Fruit fly (Drosophila melanogaster): Measurements from ENCODE around the gene nullo.

nullo gene

dm6 chrX:7082407-7082806 lies 33.1 kb downstream of the nullo start:
- TF ChIP-seq Dll (optimal IDR thresholded peaks at IDR 0.05) (no peak), psq (optimal IDR thresholded peaks at IDR 0.05) (no peak), CG8478 (optimal IDR thresholded peaks at IDR 0.05) (no peak)

- no peak for TF ChIP-seq CG8478 (optimal IDR thresholded peaks at IDR 0.05)
- no peak for TF ChIP-seq psq (optimal IDR thresholded peaks at IDR 0.05)
- no peak for TF ChIP-seq Dll (optimal IDR thresholded peaks at IDR 0.05)
- TF ChIP-seq EcR (GFP tag; optimal IDR thresholded peaks at IDR 0.05): no peak
- TF ChIP-seq usp (GFP tag; optimal IDR thresholded peaks at IDR 0.05): no peak
- TF ChIP-seq pan (optimal IDR thresholded peaks at IDR 0.05): no peak
Measured at dm6 chrX:7086539-7086938, 37.3 kb downstream of the nullo start.

dm6 chrX:7091909-7092308 lies 42.6 kb downstream of the nullo start:
- TF ChIP-seq Dll (optimal IDR thresholded peaks at IDR 0.05): no peak
- no peak for TF ChIP-seq usp (GFP tag; optimal IDR thresholded peaks at IDR 0.05)
- no peak for TF ChIP-seq pan (optimal IDR thresholded peaks at IDR 0.05)
- no peak for TF ChIP-seq EcR (GFP tag; optimal IDR thresholded peaks at IDR 0.05)
- TF ChIP-seq psq (optimal IDR thresholded peaks at IDR 0.05): no peak
- TF ChIP-seq CG8478 (optimal IDR thresholded peaks at IDR 0.05): no peak

dm6 chrX:7094169-7094568 lies 44.9 kb downstream of the nullo start:
- TF ChIP-seq CG8478 (optimal IDR thresholded peaks at IDR 0.05): no peak
- no peak for TF ChIP-seq pan (optimal IDR thresholded peaks at IDR 0.05)
- no peak for TF ChIP-seq Dll (optimal IDR thresholded peaks at IDR 0.05)
- no peak for TF ChIP-seq psq (optimal IDR thresholded peaks at IDR 0.05)
- no peak for TF ChIP-seq usp (GFP tag; optimal IDR thresholded peaks at IDR 0.05)
- no peak for TF ChIP-seq EcR (GFP tag; optimal IDR thresholded peaks at IDR 0.05)

DNA sequence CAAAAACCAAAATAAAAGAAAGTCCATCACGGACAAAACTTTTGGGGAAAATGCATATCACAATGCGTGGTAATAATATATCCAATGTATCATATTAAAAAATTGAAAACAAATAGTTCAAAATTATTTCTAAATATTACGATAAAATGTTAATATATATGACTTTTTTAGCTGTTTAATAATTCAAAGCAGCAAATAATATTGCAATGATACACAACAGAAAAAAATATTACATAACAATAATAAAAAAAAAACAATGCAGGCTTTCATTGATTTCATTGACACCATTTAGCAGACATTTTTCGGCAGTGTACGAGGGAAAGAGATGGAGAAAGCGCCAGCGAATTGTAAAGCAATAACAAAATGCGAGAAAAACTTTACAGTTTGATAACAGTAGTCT lies 45.6 kb downstream of the nullo start:
- TF ChIP-seq usp (GFP tag; optimal IDR thresholded peaks at IDR 0.05): no peak
- TF ChIP-seq CG8478 (optimal IDR thresholded peaks at IDR 0.05): no peak
- no peak for TF ChIP-seq Dll (optimal IDR thresholded peaks at IDR 0.05)
- no peak for TF ChIP-seq EcR (GFP tag; optimal IDR thresholded peaks at IDR 0.05)
- TF ChIP-seq psq (optimal IDR thresholded peaks at IDR 0.05): no peak
- TF ChIP-seq pan (optimal IDR thresholded peaks at IDR 0.05): no peak

DNA sequence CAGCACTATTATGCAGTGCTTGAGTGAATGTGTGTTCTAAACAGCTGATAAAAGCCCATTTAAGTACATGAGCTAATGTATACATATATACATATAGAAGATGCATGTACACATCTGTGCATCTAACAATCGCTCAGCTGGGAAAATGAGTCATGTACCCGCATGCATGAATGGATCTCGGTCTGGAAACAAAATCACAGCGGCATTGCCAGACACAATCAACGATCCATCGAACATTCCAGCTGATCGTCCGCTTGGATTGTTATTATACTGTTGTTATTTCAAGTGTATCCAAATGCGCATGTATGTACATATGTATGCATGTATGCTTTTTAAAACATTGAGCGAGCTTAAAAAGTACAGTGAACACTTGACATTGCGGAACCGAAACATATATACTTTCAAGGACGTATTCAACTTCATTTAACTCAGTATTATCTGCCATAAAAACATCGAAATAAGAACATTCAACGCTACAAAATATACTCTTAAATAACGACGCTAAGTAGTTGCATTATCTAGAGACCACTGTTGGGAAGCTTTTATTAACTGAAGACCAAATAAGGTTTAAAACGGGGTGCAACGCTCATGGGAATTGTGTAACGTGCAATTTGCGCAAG lies 46.1 kb downstream of the nullo start:
- TF ChIP-seq CG8478 (optimal IDR thresholded peaks at IDR 0.05) (no peak), pan (optimal IDR thresholded peaks at IDR 0.05) (no peak), usp (GFP tag; optimal IDR thresholded peaks at IDR 0.05) (no peak), Dll (optimal IDR thresholded peaks at IDR 0.05) (no peak), psq (optimal IDR thresholded peaks at IDR 0.05) (no peak), EcR (GFP tag; optimal IDR thresholded peaks at IDR 0.05) (no peak)

dm6 chrX:7095912-7096494 lies 46.7 kb downstream of the nullo start:
- no peak for TF ChIP-seq usp (GFP tag; optimal IDR thresholded peaks at IDR 0.05)
- peak in 1 of 2 experiments; percentile 64 for TF ChIP-seq EcR (GFP tag; optimal IDR thresholded peaks at IDR 0.05)

dm6 chrX:7096495-7096995 lies 47.3 kb downstream of the nullo start:
- no peak for TF ChIP-seq usp (GFP tag; optimal IDR thresholded peaks at IDR 0.05)
- no peak for TF ChIP-seq EcR (GFP tag; optimal IDR thresholded peaks at IDR 0.05)
- TF ChIP-seq psq (optimal IDR thresholded peaks at IDR 0.05): no peak
- TF ChIP-seq pan (optimal IDR thresholded peaks at IDR 0.05): no peak
- no peak for TF ChIP-seq CG8478 (optimal IDR thresholded peaks at IDR 0.05)
- TF ChIP-seq Dll (optimal IDR thresholded peaks at IDR 0.05): no peak

dm6 chrX:7097071-7097858 lies 48.0 kb downstream of the nullo start:
- TF ChIP-seq EcR (GFP tag; optimal IDR thresholded peaks at IDR 0.05) (no peak), usp (GFP tag; optimal IDR thresholded peaks at IDR 0.05) (no peak), psq (optimal IDR thresholded peaks at IDR 0.05) (no peak), CG8478 (optimal IDR thresholded peaks at IDR 0.05) (no peak), Dll (optimal IDR thresholded peaks at IDR 0.05) (no peak), pan (optimal IDR thresholded peaks at IDR 0.05) (no peak)

dm6 chrX:7097859-7098303 lies 48.6 kb downstream of the nullo start, which contains the start of gene Sxl:
Sxl (minus strand) TSS chrX:7098053.
- no peak for TF ChIP-seq CG8478 (optimal IDR thresholded peaks at IDR 0.05)
- no peak for TF ChIP-seq usp (GFP tag; optimal IDR thresholded peaks at IDR 0.05)
- no peak for TF ChIP-seq pan (optimal IDR thresholded peaks at IDR 0.05)
- TF ChIP-seq EcR (GFP tag; optimal IDR thresholded peaks at IDR 0.05): no peak
- TF ChIP-seq psq (optimal IDR thresholded peaks at IDR 0.05): no peak
- no peak for TF ChIP-seq Dll (optimal IDR thresholded peaks at IDR 0.05)

All from whole organism.